Fruit fly (Drosophila melanogaster): ENCODE results near the gene Fpgs2.
A peak's percentile ranks its signal among the peaks of the same experiment; 100 is the strongest.

Gene Fpgs2

dm6 chr2L:3895951-3896833, 17.9 kb downstream of the Fpgs2 start:
- TF ChIP-seq woc (GFP tag; optimal IDR thresholded peaks at IDR 0.05) (no peak), ey (GFP tag; optimal IDR thresholded peaks at IDR 0.05) (no peak), Mio (GFP tag; optimal IDR thresholded peaks at IDR 0.05) (no peak), Myc (optimal IDR thresholded peaks at IDR 0.05) (no peak), OdsH (GFP tag; optimal IDR thresholded peaks at IDR 0.05) (peak; percentile 6), Rel (GFP tag; optimal IDR thresholded peaks at IDR 0.05) (no peak), Rel (tag; optimal IDR thresholded peaks at IDR 0.05) (peak; percentile 93), Dif (GFP tag; optimal IDR thresholded peaks at IDR 0.05; ENCODE audit: partially characterized antibody) (peak; percentile 55), N (GFP tag; optimal IDR thresholded peaks at IDR 0.05) (no peak), Abd-B (GFP tag; optimal IDR thresholded peaks at IDR 0.05) (no peak), Hnf4 (GFP tag; optimal IDR thresholded peaks at IDR 0.05) (no peak), HLH106 (tag; optimal IDR thresholded peaks at IDR 0.05) (peak; percentile 9), Vsx2 (GFP tag; optimal IDR thresholded peaks at IDR 0.05; ENCODE audit: partially characterized antibody) (peak; percentile 15), rgr (GFP tag; optimal IDR thresholded peaks at IDR 0.05) (peak; percentile 23), Hr83 (GFP tag; optimal IDR thresholded peaks at IDR 0.05; ENCODE audit: poor library complexity, severe bottlenecking) (no peak), fru (GFP tag; optimal IDR thresholded peaks at IDR 0.05) (no peak), dl (GFP tag; optimal IDR thresholded peaks at IDR 0.05; ENCODE audit: insufficient read depth in 1 of 2, partially characterized antibody in 2 of 2) (peak; percentile 48 to 68), Jra (GFP tag; optimal IDR thresholded peaks at IDR 0.05) (no peak), br (GFP tag; optimal IDR thresholded peaks at IDR 0.05) (no peak)

- no peak for TF ChIP-seq pan (optimal IDR thresholded peaks at IDR 0.05)
- no peak for TF ChIP-seq sage (GFP tag; optimal IDR thresholded peaks at IDR 0.05)
- TF ChIP-seq ey (GFP tag; optimal IDR thresholded peaks at IDR 0.05) = no peak
- no peak for TF ChIP-seq dsf (GFP tag; optimal IDR thresholded peaks at IDR 0.05; ENCODE audit: borderline replicate concordance)
- no peak for TF ChIP-seq brk (GFP tag; optimal IDR thresholded peaks at IDR 0.05)
- TF ChIP-seq br (GFP tag; optimal IDR thresholded peaks at IDR 0.05) = no peak
- no peak for TF ChIP-seq psq (GFP tag; optimal IDR thresholded peaks at IDR 0.05)
- no peak for TF ChIP-seq Abd-B (GFP tag; optimal IDR thresholded peaks at IDR 0.05)
- no peak for TF ChIP-seq Hr78 (GFP tag; optimal IDR thresholded peaks at IDR 0.05)
- no peak for TF ChIP-seq sv (GFP tag; optimal IDR thresholded peaks at IDR 0.05)
- no peak for TF ChIP-seq rgr (GFP tag; optimal IDR thresholded peaks at IDR 0.05)
- TF ChIP-seq tai (GFP tag; optimal IDR thresholded peaks at IDR 0.05) = no peak
- no peak for TF ChIP-seq dl (GFP tag; optimal IDR thresholded peaks at IDR 0.05; ENCODE audit: insufficient read depth in 1 of 2, partially characterized antibody in 2 of 2)
- TF ChIP-seq CG32264 (GFP tag; optimal IDR thresholded peaks at IDR 0.05) = no peak
- TF ChIP-seq Sp1 (GFP tag; optimal IDR thresholded peaks at IDR 0.05) = no peak
Measured at dm6 chr2L:3893331-3893730, 20.8 kb downstream of the Fpgs2 start.

dm6 chr2L:3889865-3890264, 24.2 kb downstream of the Fpgs2 start:
- TF ChIP-seq N (GFP tag; optimal IDR thresholded peaks at IDR 0.05) = no peak
- peak; percentile 80 for TF ChIP-seq Myc (optimal IDR thresholded peaks at IDR 0.05)
- TF ChIP-seq Vsx2 (GFP tag; optimal IDR thresholded peaks at IDR 0.05; ENCODE audit: partially characterized antibody) = peak; percentile 25
- TF ChIP-seq CG32264 (GFP tag; optimal IDR thresholded peaks at IDR 0.05) = no peak
- no peak for TF ChIP-seq h (GFP tag; optimal IDR thresholded peaks at IDR 0.05)
- no peak for TF ChIP-seq HLH106 (tag; optimal IDR thresholded peaks at IDR 0.05)

- TF ChIP-seq Myc (optimal IDR thresholded peaks at IDR 0.05) (no peak), Mio (GFP tag; optimal IDR thresholded peaks at IDR 0.05) (no peak), Jra (GFP tag; optimal IDR thresholded peaks at IDR 0.05) (no peak), dsf (GFP tag; optimal IDR thresholded peaks at IDR 0.05; ENCODE audit: borderline replicate concordance) (no peak), tai (GFP tag; optimal IDR thresholded peaks at IDR 0.05) (peak; percentile 29), CrebA (GFP tag; optimal IDR thresholded peaks at IDR 0.05; ENCODE audit: borderline replicate concordance) (no peak), Dfd (GFP tag; optimal IDR thresholded peaks at IDR 0.05) (no peak), foxo (GFP tag; optimal IDR thresholded peaks at IDR 0.05) (peak in 1 of 2 experiments; percentile 72), N (GFP tag; optimal IDR thresholded peaks at IDR 0.05) (no peak), Hr83 (GFP tag; optimal IDR thresholded peaks at IDR 0.05; ENCODE audit: poor library complexity, severe bottlenecking) (no peak), dl (GFP tag; optimal IDR thresholded peaks at IDR 0.05; ENCODE audit: insufficient read depth in 1 of 2, partially characterized antibody in 2 of 2) (peak in 1 of 2 experiments; percentile 31), br (GFP tag; optimal IDR thresholded peaks at IDR 0.05) (peak; percentile 18), CG9705 (GFP tag; optimal IDR thresholded peaks at IDR 0.05) (peak; percentile 47), brk (GFP tag; optimal IDR thresholded peaks at IDR 0.05) (peak; percentile 45), dmrt93B (GFP tag; optimal IDR thresholded peaks at IDR 0.05) (peak; percentile 54), jim (GFP tag; optimal IDR thresholded peaks at IDR 0.05) (no peak), woc (GFP tag; optimal IDR thresholded peaks at IDR 0.05) (peak; percentile 78), h (GFP tag; optimal IDR thresholded peaks at IDR 0.05) (peak; percentile 42), usp (GFP tag; optimal IDR thresholded peaks at IDR 0.05) (no peak), Sp1 (GFP tag; optimal IDR thresholded peaks at IDR 0.05) (peak; percentile 84), Vsx2 (GFP tag; optimal IDR thresholded peaks at IDR 0.05; ENCODE audit: partially characterized antibody) (peak; percentile 77), Dif (GFP tag; optimal IDR thresholded peaks at IDR 0.05; ENCODE audit: partially characterized antibody) (peak; percentile 65), Hnf4 (GFP tag; optimal IDR thresholded peaks at IDR 0.05) (peak; percentile 6), HLH106 (tag; optimal IDR thresholded peaks at IDR 0.05) (peak; percentile 71), sage (GFP tag; optimal IDR thresholded peaks at IDR 0.05) (no peak), Abd-B (GFP tag; optimal IDR thresholded peaks at IDR 0.05) (no peak)
Measured at dm6 chr2L:3888754-3889603, 25.1 kb downstream of the Fpgs2 start.

Data from whole organism, wandering third instar larva.